Fruit fly (Drosophila melanogaster) whole organism, prepupa: ENCODE measurements around the gene CG13599.

Experiments
- CG11762 ChIP-seq: fragments of 200-800 bp; sonication (Bioruptor generic); optimal IDR thresholded peaks from 3 replicates; lab custom pipeline; 2016; ENCODE audit warnings: missing biosample characterization, missing genetic modification characterization; ENCODE audit not compliant: insufficient read depth
- CG11902 ChIP-seq: fragments of 200-800 bp; sonication (Bioruptor generic); optimal IDR thresholded peaks from 3 replicates; lab custom pipeline; 2016; ENCODE audit warnings: missing biosample characterization, missing genetic modification characterization
- CG15336 ChIP-seq: fragments of 200-800 bp; sonication (Bioruptor generic); IDR thresholded peaks from 2 replicates; pipeline ENCODE4 v1.3.6; 2022; ENCODE audit warnings: missing biosample characterization, missing genetic modification characterization
- CG1621 ChIP-seq: fragments of 200-800 bp; sonication (Bioruptor generic); optimal IDR thresholded peaks from 3 replicates; lab custom pipeline; 2018; ENCODE audit warnings: missing biosample characterization, mild to moderate bottlenecking, missing genetic modification characterization
- CG16779 ChIP-seq: fragments of 200-800 bp; sonication (Bioruptor generic); optimal IDR thresholded peaks from 3 replicates; lab custom pipeline; 2017; ENCODE audit warnings: missing biosample characterization, mild to moderate bottlenecking, missing genetic modification characterization
- CG3032 ChIP-seq: fragments of 200-800 bp; optimal IDR thresholded peaks from 2 replicates; lab custom pipeline; 2019; ENCODE audit warnings: missing biosample characterization, mild to moderate bottlenecking, missing genetic modification characterization, moderate library complexity
- CG31627 ChIP-seq: fragments of 200-800 bp; sonication (Bioruptor generic); optimal IDR thresholded peaks from 3 replicates; lab custom pipeline; 2016; ENCODE audit warnings: missing biosample characterization, missing genetic modification characterization
- CG32006 ChIP-seq: fragments of 200-800 bp; sonication (Bioruptor generic); optimal IDR thresholded peaks from 3 replicates; lab custom pipeline; 2017; ENCODE audit warnings: missing biosample characterization, mild to moderate bottlenecking, missing genetic modification characterization
- CG34406 ChIP-seq: fragments of 200-800 bp; sonication (Bioruptor generic); optimal IDR thresholded peaks from 3 replicates; lab custom pipeline; 2016; ENCODE audit warnings: missing biosample characterization, missing genetic modification characterization
- CG3919 ChIP-seq: fragments of 200-800 bp; sonication (Bioruptor generic); optimal IDR thresholded peaks from 3 replicates; lab custom pipeline; 2016; ENCODE audit warnings: missing biosample characterization, missing genetic modification characterization
- CG4318 ChIP-seq: fragments of 200-800 bp; sonication (Bioruptor generic); optimal IDR thresholded peaks from 3 replicates; lab custom pipeline; 2017; ENCODE audit warnings: missing biosample characterization, mild to moderate bottlenecking, missing genetic modification characterization
- CG6276 ChIP-seq: fragments of 200-800 bp; sonication (Bioruptor generic); optimal IDR thresholded peaks from 2 replicates; lab custom pipeline; 2017; ENCODE audit warnings: missing biosample characterization, mild to moderate bottlenecking, missing genetic modification characterization
- CG6792 ChIP-seq: fragments of 200-800 bp; sonication (Bioruptor generic); optimal IDR thresholded peaks from 3 replicates; lab custom pipeline; 2016; ENCODE audit warnings: missing biosample characterization, missing genetic modification characterization
- CG6808 ChIP-seq: fragments of 200-800 bp; sonication (Bioruptor generic); optimal IDR thresholded peaks from 3 replicates; lab custom pipeline; 2017; ENCODE audit warnings: missing biosample characterization, missing genetic modification characterization, mild to moderate bottlenecking, moderate library complexity, missing genetic modification reagents
- CG6854 ChIP-seq: fragments of 200-800 bp; sonication (Bioruptor generic); optimal IDR thresholded peaks from 2 replicates; lab custom pipeline; 2017; ENCODE audit warnings: missing biosample characterization, mild to moderate bottlenecking, missing genetic modification characterization
- CG7368 ChIP-seq: fragments of 200-800 bp; sonication (Bioruptor generic); optimal IDR thresholded peaks from 3 replicates; lab custom pipeline; 2016; ENCODE audit warnings: missing biosample characterization, missing genetic modification characterization
- CG8119 ChIP-seq: fragments of 200-800 bp; sonication (Bioruptor generic); IDR thresholded peaks from 3 replicates; pipeline ENCODE4 v1.3.6; 2022; ENCODE audit warnings: missing biosample characterization, missing genetic modification characterization
- CG8319 ChIP-seq: fragments of 200-800 bp; sonication (Bioruptor generic); optimal IDR thresholded peaks from 3 replicates; lab custom pipeline; 2016; ENCODE audit warnings: missing biosample characterization, missing genetic modification characterization
- CG8632 ChIP-seq: fragments of 200-800 bp; sonication (Bioruptor generic); optimal IDR thresholded peaks from 3 replicates; lab custom pipeline; 2016; ENCODE audit warnings: missing biosample characterization, missing genetic modification characterization
- CG9139 ChIP-seq: fragments of 200-800 bp; sonication (Bioruptor generic); optimal IDR thresholded peaks from 3 replicates; lab custom pipeline; 2017; ENCODE audit warnings: missing biosample characterization, mild to moderate bottlenecking, missing genetic modification characterization
- Eip78C ChIP-seq: fragments of 200-800 bp; sonication (Bioruptor generic); peaks from one replicate; lab custom pipeline; 2016; ENCODE audit warnings: missing biosample characterization, missing genetic modification characterization
- Eip93F ChIP-seq: fragments of 200-800 bp; sonication (Bioruptor generic); optimal IDR thresholded peaks from 2 replicates; lab custom pipeline; 2016; ENCODE audit warnings: missing biosample characterization, mild to moderate bottlenecking, missing genetic modification characterization
- Ets21C ChIP-seq: fragments of 200-800 bp; sonication (Bioruptor generic); optimal IDR thresholded peaks from 3 replicates; lab custom pipeline; 2016; ENCODE audit warnings: missing biosample characterization, missing genetic modification characterization
- Ets96B ChIP-seq: fragments of 200-800 bp; optimal IDR thresholded peaks from 2 replicates; lab custom pipeline; 2019; ENCODE audit warnings: missing biosample characterization, mild to moderate bottlenecking, missing genetic modification characterization, moderate library complexity
- Hr39 ChIP-seq: fragments of 200-800 bp; sonication (Bioruptor generic); optimal IDR thresholded peaks from 2 replicates; lab custom pipeline; 2016; ENCODE audit warnings: missing biosample characterization, missing genetic modification characterization
- Hr4 ChIP-seq: fragments of 200-800 bp; sonication (Bioruptor generic); optimal IDR thresholded peaks from 3 replicates; lab custom pipeline; 2016; ENCODE audit warnings: missing biosample characterization, missing genetic modification characterization
- OdsH ChIP-seq: fragments of 200-800 bp; sonication (Bioruptor generic); optimal IDR thresholded peaks from 3 replicates; lab custom pipeline; 2016; ENCODE audit warnings: missing biosample characterization, missing genetic modification characterization
- Smox ChIP-seq: fragments of 200-800 bp; sonication (Bioruptor generic); optimal IDR thresholded peaks from 3 replicates; lab custom pipeline; 2016; ENCODE audit warnings: missing biosample characterization, missing genetic modification characterization
- Sox102F ChIP-seq: fragments of 200-800 bp; sonication (Bioruptor generic); optimal IDR thresholded peaks from 2 replicates; lab custom pipeline; 2016; ENCODE audit warnings: missing biosample characterization, mild to moderate bottlenecking, missing genetic modification characterization
- Sox14 ChIP-seq: fragments of 200-800 bp; sonication (Bioruptor generic); optimal IDR thresholded peaks from 3 replicates; lab custom pipeline; 2016; ENCODE audit warnings: missing biosample characterization, missing genetic modification characterization
- Sox15 ChIP-seq: fragments of 200-800 bp; sonication (Bioruptor generic); optimal IDR thresholded peaks from 3 replicates; lab custom pipeline; 2016; ENCODE audit warnings: missing biosample characterization, missing genetic modification characterization
- achi ChIP-seq: fragments of 200-800 bp; sonication (Bioruptor generic); optimal IDR thresholded peaks from 3 replicates; lab custom pipeline; 2016; ENCODE audit warnings: missing biosample characterization, missing genetic modification characterization
- acj6 ChIP-seq: fragments of 200-800 bp; sonication (Bioruptor generic); optimal IDR thresholded peaks from 3 replicates; lab custom pipeline; 2016; ENCODE audit warnings: missing biosample characterization, missing genetic modification characterization
- dac ChIP-seq: fragments of 200-800 bp; sonication (Bioruptor generic); optimal IDR thresholded peaks from 2 replicates; lab custom pipeline; 2017; ENCODE audit warnings: missing biosample characterization, mild to moderate bottlenecking, missing genetic modification characterization
- dsx ChIP-seq: fragments of 200-800 bp; optimal IDR thresholded peaks from 3 replicates; lab custom pipeline; 2019; ENCODE audit warnings: missing biosample characterization, mild to moderate bottlenecking, missing genetic modification characterization, moderate library complexity; ENCODE audit not compliant: poor library complexity, severe bottlenecking
- esn ChIP-seq: fragments of 200-800 bp; sonication (Bioruptor generic); optimal IDR thresholded peaks from 2 replicates; lab custom pipeline; 2016; ENCODE audit warnings: missing biosample characterization, mild to moderate bottlenecking, missing genetic modification characterization, moderate library complexity
- fd59A ChIP-seq: fragments of 200-800 bp; sonication (Bioruptor generic); optimal IDR thresholded peaks from 2 replicates; lab custom pipeline; 2017; ENCODE audit warnings: missing biosample characterization, mild to moderate bottlenecking, missing genetic modification characterization, missing genetic modification reagents
- fkh ChIP-seq: fragments of 200-800 bp; sonication (Bioruptor generic); optimal IDR thresholded peaks from 3 replicates; lab custom pipeline; 2017; ENCODE audit warnings: missing biosample characterization, mild to moderate bottlenecking, missing genetic modification characterization, moderate library complexity
- lz ChIP-seq: fragments of 200-800 bp; sonication (Bioruptor generic); optimal IDR thresholded peaks from 3 replicates; lab custom pipeline; 2016; ENCODE audit warnings: missing biosample characterization, missing genetic modification characterization
- net ChIP-seq: fragments of 200-800 bp; sonication (Bioruptor generic); optimal IDR thresholded peaks from 3 replicates; lab custom pipeline; 2016; ENCODE audit warnings: missing biosample characterization, missing genetic modification characterization
- pdm3 ChIP-seq: fragments of 200-800 bp; sonication (Bioruptor generic); optimal IDR thresholded peaks from 3 replicates; lab custom pipeline; 2016; ENCODE audit warnings: missing biosample characterization, missing genetic modification characterization
- salr ChIP-seq, 2 experiments: fragments of 200-800 bp; sonication (Bioruptor generic); optimal IDR thresholded peaks; 3 replicates each; lab custom pipeline; 2016 to 2018; ENCODE audit warnings: missing biosample characterization in 2 of 2, missing genetic modification characterization in 2 of 2, mild to moderate bottlenecking in 1 of 2
- spab ChIP-seq: fragments of 200-800 bp; sonication (Bioruptor generic); optimal IDR thresholded peaks from 2 replicates; lab custom pipeline; 2017; ENCODE audit warnings: missing biosample characterization, mild to moderate bottlenecking, missing genetic modification characterization, missing genetic modification reagents
- ss ChIP-seq, 2 experiments: fragments of 200-800 bp; sonication (Bioruptor generic); optimal IDR thresholded peaks; 2 replicates in 1 of 2; 3 replicates in 1 of 2; lab custom pipeline; 2017 to 2018; ENCODE audit warnings: mild to moderate bottlenecking in 2 of 2, missing biosample characterization in 2 of 2, missing genetic modification characterization in 2 of 2, moderate library complexity in 1 of 2
- vri ChIP-seq: fragments of 200-800 bp; sonication (Bioruptor generic); optimal IDR thresholded peaks from 3 replicates; lab custom pipeline; 2016; ENCODE audit warnings: missing biosample characterization, mild to moderate bottlenecking, missing genetic modification characterization

CG13599 gene

DNA sequence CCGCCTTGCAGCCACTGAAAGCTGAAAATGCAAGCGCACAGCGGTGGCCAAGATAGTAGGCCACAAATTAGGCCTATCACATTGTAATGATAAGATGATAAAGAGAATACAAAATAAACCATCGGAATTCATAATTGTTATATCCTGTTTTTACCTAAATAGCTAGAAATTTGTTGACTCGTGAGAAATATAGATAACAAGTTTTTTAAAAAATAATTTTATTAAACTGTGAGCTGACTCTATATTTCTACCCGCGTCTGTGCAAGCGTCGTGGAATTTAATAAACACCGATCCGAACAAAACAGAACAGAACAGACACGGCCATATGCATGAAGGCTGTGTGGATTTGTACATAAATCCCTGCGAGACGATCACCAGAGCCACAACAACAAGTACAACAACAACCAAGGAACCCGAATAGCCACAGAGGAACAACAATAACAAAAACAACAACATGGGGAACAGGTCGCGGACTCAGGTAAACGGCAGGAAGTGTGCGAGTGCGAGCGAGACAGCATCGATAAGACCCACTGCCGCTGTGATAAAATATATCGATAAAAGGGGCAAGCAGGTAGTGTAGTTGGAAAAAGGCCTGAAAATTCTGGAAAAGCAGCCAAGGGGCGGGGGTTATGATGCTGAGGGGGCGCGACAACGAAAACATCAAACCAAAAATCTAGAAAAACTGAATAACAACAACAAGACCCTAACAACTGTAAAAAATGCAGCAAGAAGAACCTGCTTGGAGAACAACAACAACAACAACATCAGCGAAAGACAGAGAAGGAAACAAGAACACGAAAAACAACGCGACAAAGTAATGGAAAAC, 45.0 kb upstream of the CG13599 start (continued):
- TF ChIP-seq lz (GFP tag; lab: Kevin White, UChicago) (peak; percentile 97), CG7368 (GFP tag; lab: Kevin White, UChicago) (peak; percentile 90), CG11762 (GFP tag; lab: Kevin White, UChicago) (peak; percentile 92), CG11902 (GFP tag; lab: Kevin White, UChicago) (peak; percentile 83), net (peak; percentile 93), dac (peak; percentile 69), CG6792 (GFP tag; lab: Kevin White, UChicago) (peak; percentile 95), CG6276 (GFP tag; lab: Kevin White, UChicago) (peak; percentile 83), CG31627 (GFP tag; lab: Kevin White, UChicago) (peak; percentile 97), CG32006 (GFP tag; lab: Kevin White, UChicago) (peak; percentile 91)

DNA sequence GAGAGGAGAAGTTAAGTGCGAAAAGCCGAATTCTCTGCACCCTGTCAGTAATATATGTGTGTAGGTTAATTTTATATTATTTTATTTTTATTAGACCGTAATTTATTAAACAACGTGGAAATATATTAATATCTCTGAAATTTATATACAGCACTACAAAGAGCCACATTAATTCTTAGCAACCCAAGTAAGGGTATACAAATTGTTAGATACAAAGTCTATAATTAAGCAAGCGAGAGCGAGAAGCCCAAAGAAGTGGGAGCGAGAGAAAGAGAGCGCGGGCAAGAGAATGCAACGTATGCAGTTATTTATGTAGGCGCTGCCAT, 44.4 kb upstream of the CG13599 start:
- peak; percentile 78 for TF ChIP-seq CG8319 (GFP tag; lab: Kevin White, UChicago)
- TF ChIP-seq Eip78C (GFP tag; lab: Kevin White, UChicago): peak; percentile 98
- peak; percentile 75 for TF ChIP-seq CG11902 (GFP tag; lab: Kevin White, UChicago)
- peak; percentile 95 for TF ChIP-seq CG3032
- peak; percentile 94 for TF ChIP-seq achi (GFP tag; lab: Kevin White, UChicago)
- TF ChIP-seq lz (GFP tag; lab: Kevin White, UChicago): peak; percentile 83
- peak; percentile 85 for TF ChIP-seq fd59A (GFP tag; lab: Kevin White, UChicago)
- peak; percentile 90 for TF ChIP-seq Hr4 (GFP tag; lab: Kevin White, UChicago)
- peak; percentile 98 for TF ChIP-seq CG8119 (GFP tag; lab: Robert Waterston, UW)
- TF ChIP-seq CG11762 (GFP tag; lab: Kevin White, UChicago): peak; percentile 86
- TF ChIP-seq dsx (GFP tag; lab: Kevin White, UChicago): peak; percentile 100
- TF ChIP-seq CG32006 (GFP tag; lab: Kevin White, UChicago): peak; percentile 95
- TF ChIP-seq CG6792 (GFP tag; lab: Kevin White, UChicago): peak; percentile 89
- peak; percentile 92 for TF ChIP-seq CG4318 (GFP tag; lab: Kevin White, UChicago)
- TF ChIP-seq CG6854 (GFP tag; lab: Kevin White, UChicago): peak; percentile 55
- peak; percentile 91 for TF ChIP-seq pdm3 (GFP tag; lab: Kevin White, UChicago)
- TF ChIP-seq esn (GFP tag; lab: Kevin White, UChicago): peak; percentile 91
- peak; percentile 98 for TF ChIP-seq CG15336 (GFP tag; lab: Robert Waterston, UW)
- peak; percentile 92 for TF ChIP-seq CG9139 (GFP tag; lab: Kevin White, UChicago)
- TF ChIP-seq dac: peak; percentile 84
- TF ChIP-seq CG3919 (GFP tag; lab: Kevin White, UChicago): peak; percentile 93
- peak; percentile 65 for TF ChIP-seq Ets21C
- peak; percentile 86 for TF ChIP-seq CG1621 (tag; lab: Kevin White, UChicago)
- peak; percentile 86 for TF ChIP-seq CG34406 (GFP tag; lab: Kevin White, UChicago)
- TF ChIP-seq CG31627 (GFP tag; lab: Kevin White, UChicago): peak; percentile 81
- peak; percentile 76 for TF ChIP-seq Hr39 (GFP tag; lab: Kevin White, UChicago)
- TF ChIP-seq fkh: peak; percentile 46
- peak; percentile 91 for TF ChIP-seq CG6808 (GFP tag; lab: Kevin White, UChicago)
- peak; percentile 94 for TF ChIP-seq Ets96B (tag; lab: Kevin White, UChicago)
- peak; percentile 92 for TF ChIP-seq spab (GFP tag; lab: Kevin White, UChicago)
- TF ChIP-seq Eip93F: peak; percentile 91
- peak; percentile 88 to 94 for TF ChIP-seq ss (GFP tag; optimal IDR thresholded peaks at IDR 0.05; lab: Kevin White, UChicago)
- peak; percentile 72 for TF ChIP-seq Sox15 (GFP tag; lab: Kevin White, UChicago)
- TF ChIP-seq CG8632: peak; percentile 88
- TF ChIP-seq OdsH: peak; percentile 95
- peak; percentile 87 for TF ChIP-seq CG7368 (GFP tag; lab: Kevin White, UChicago)
- TF ChIP-seq CG16779 (tag; lab: Kevin White, UChicago): peak; percentile 90
- peak; percentile 96 for TF ChIP-seq CG6276 (GFP tag; lab: Kevin White, UChicago)
- peak; percentile 86 for TF ChIP-seq Sox102F (GFP tag; lab: Kevin White, UChicago)
- peak; percentile 77 to 92 for TF ChIP-seq salr (GFP tag; optimal IDR thresholded peaks at IDR 0.05; lab: Kevin White, UChicago)
- TF ChIP-seq net: peak; percentile 90
- TF ChIP-seq acj6 (GFP tag; lab: Kevin White, UChicago): peak; percentile 95
- TF ChIP-seq vri (GFP tag; lab: Kevin White, UChicago): peak; percentile 67
- peak; percentile 88 for TF ChIP-seq Sox14 (GFP tag; lab: Kevin White, UChicago)
- peak; percentile 90 for TF ChIP-seq Smox (GFP tag; lab: Kevin White, UChicago)
